Worm (Caenorhabditis elegans) whole organism, midembryonic: ENCODE results near the gene C25F6.8.
A peak's percentile ranks its signal among the peaks of the same experiment; 100 is the strongest.

Source experiments
- T22C8.4 ChIP-seq: fragments of 200-800 bp; sonication (Bioruptor generic); IDR thresholded peaks from 2 replicates; pipeline ENCODE4 v1.3.6; 2022; ENCODE audit warnings: missing genetic modification characterization, missing compliant biosample characterization
- cog-1 ChIP-seq: sonication (generic microtip); optimal IDR thresholded peaks from 2 replicates; lab custom pipeline; 2016; ENCODE audit warnings: missing genetic modification characterization, missing compliant biosample characterization
- flt-1 ChIP-seq: fragments of 200-800 bp; sonication (Bioruptor generic); IDR thresholded peaks from 2 replicates; pipeline ENCODE4 v1.3.6; 2022; ENCODE audit warnings: missing genetic modification characterization, missing compliant biosample characterization
- klf-2 ChIP-seq: fragments of 200-800 bp; sonication (Bioruptor generic); conservative IDR thresholded peaks from 2 replicates; pipeline ENCODE4 v1.3.6; 2022; ENCODE audit warnings: missing genetic modification reagents, missing genetic modification characterization, missing compliant biosample characterization
- med-1 ChIP-seq: sonication (generic microtip); optimal IDR thresholded peaks from 2 replicates; lab custom pipeline; 2017; ENCODE audit warnings: missing genetic modification characterization, mild to moderate bottlenecking, missing compliant biosample characterization, antibody characterized with exemption, missing genetic modification reagents; ENCODE audit not compliant: insufficient read depth
- ref-1 ChIP-seq: fragments of 200-800 bp; sonication (Bioruptor generic); conservative IDR thresholded peaks from 2 replicates; pipeline ENCODE4 v1.3.6; 2022; ENCODE audit warnings: missing genetic modification reagents, missing genetic modification characterization, missing compliant biosample characterization
- tab-1 ChIP-seq: fragments of 200-800 bp; sonication (Bioruptor generic); IDR thresholded peaks from 2 replicates; pipeline ENCODE4 v1.3.6; 2022; ENCODE audit warnings: missing genetic modification characterization, missing compliant biosample characterization
- ztf-23 ChIP-seq: fragments of 200-800 bp; sonication (Bioruptor generic); IDR thresholded peaks from 2 replicates; pipeline ENCODE4 v1.3.6; 2022; ENCODE audit warnings: missing genetic modification reagents, missing genetic modification characterization, missing compliant biosample characterization
- ztf-29 ChIP-seq: fragments of 200-800 bp; sonication (Bioruptor generic); IDR thresholded peaks from 2 replicates; pipeline ENCODE4 v1.3.6; 2022; ENCODE audit warnings: missing genetic modification reagents, missing genetic modification characterization, missing compliant biosample characterization

The C25F6.8 gene

DNA sequence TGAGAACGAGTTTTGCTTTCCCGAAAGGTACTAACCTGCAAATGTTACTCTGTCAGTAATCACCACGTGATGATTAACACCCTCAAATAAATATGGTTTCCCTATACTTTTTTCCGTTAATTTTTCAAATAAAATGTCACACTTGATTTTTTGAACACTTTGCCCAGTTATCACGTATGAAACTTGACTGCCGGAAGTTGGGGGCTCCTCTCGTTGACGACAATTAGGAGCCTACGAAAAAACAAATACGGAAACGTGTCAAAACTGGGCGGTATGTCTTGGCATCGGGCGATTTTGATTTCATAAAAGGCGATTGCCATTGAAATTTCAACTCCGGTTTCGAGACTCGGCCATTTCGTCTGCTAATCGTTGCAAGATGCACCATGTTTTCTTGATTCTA lies at the start of gene C25F6.8:
TSS of gene C25F6.8 (plus strand) at position 301 of the 400 bp plus-strand sequence.
- TF ChIP-seq tab-1 (GFP tag; lab: Robert Waterston, UW) (no peak), ztf-29 (no peak), med-1 (no peak), ref-1 (GFP tag; lab: Robert Waterston, UW) (no peak), flt-1 (GFP tag; lab: Robert Waterston, UW) (no peak), T22C8.4 (no peak), klf-2 (GFP tag; lab: Robert Waterston, UW) (no peak), cog-1 (tag; lab: Kevin White, UChicago) (no peak), ztf-23 (no peak)

DNA sequence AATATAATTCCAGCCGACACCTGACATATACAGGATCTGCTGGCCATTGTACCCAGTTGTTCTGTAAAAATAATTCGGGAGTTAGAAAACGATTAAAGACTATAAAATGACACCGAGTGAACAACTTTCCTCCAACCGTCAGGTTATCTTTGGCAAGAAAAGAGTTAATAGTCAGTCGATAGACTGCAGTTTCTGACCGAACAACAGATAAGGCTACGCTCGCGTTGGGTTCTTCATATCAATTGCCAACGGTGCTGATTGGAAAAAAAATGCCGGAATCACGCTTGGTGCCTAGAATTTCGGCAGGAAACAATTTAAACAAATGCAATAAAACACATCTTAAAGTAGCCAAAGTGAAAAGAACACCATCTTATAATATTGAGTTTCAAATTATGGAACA lies 47.5 kb upstream of the C25F6.8 start, which contains the start of gene scav-1:
TSS of gene scav-1 (minus strand) at position 61 of the 400 bp plus-strand sequence.
- TF ChIP-seq ztf-23: no peak

DNA sequence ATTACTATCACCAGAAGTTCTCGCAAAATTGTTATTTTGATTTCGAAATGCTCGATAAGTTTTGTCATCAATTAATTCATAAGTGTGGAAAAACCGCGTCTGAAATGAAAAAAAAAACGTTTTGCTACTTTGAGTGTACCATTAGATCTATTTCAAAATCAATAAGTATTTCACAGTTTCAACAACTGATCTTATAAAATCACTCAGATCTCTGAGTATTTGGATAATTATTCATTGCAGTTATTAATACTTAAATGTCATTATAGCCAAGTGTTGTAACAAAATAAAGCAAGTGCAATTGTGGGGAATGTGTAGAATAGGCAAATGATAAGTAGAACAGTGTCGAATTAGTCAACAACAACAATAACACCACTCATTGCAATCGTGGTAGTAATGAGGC lies 41.7 kb upstream of the C25F6.8 start, which contains the start of gene C03F11.4:
TSS of gene C03F11.4 (minus strand) at position 101 of the 400 bp plus-strand sequence.
- TF ChIP-seq ztf-23 (no peak), klf-2 (GFP tag; lab: Robert Waterston, UW) (no peak), med-1 (no peak), tab-1 (GFP tag; lab: Robert Waterston, UW) (no peak)

DNA sequence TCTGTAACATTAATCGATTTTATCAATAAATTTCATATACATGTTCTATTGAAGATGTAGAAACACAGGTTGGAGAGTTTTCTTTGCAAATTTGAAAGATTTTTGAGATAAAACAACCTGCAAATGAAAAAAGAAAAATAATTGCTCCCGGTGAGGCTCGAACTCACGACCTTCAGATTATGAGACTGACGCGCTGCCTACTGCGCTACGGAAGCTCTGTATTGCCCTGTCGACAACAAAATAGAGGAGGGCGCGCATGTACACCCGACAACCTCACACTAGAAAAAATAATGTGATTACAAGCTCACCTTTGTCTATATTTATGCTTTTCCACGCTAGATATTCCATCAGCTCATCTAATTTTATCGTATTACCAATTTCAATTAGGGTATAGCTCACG lies 40.8 kb upstream of the C25F6.8 start:
- TF ChIP-seq ztf-29: peak; percentile 72
- TF ChIP-seq cog-1 (tag; lab: Kevin White, UChicago): no peak
- TF ChIP-seq ztf-23: peak; percentile 63
- TF ChIP-seq klf-2 (GFP tag; lab: Robert Waterston, UW): peak; percentile 67; the same call in 1 of the 2 replicates
- no peak; the same call in 1 of the 2 replicates for TF ChIP-seq ref-1 (GFP tag; lab: Robert Waterston, UW)
- peak; percentile 72 for TF ChIP-seq tab-1 (GFP tag; lab: Robert Waterston, UW)
- peak; percentile 48; the same call in 1 of the 2 replicates for TF ChIP-seq T22C8.4
- no peak for TF ChIP-seq flt-1 (GFP tag; lab: Robert Waterston, UW)
- peak; percentile 22 for TF ChIP-seq med-1

DNA sequence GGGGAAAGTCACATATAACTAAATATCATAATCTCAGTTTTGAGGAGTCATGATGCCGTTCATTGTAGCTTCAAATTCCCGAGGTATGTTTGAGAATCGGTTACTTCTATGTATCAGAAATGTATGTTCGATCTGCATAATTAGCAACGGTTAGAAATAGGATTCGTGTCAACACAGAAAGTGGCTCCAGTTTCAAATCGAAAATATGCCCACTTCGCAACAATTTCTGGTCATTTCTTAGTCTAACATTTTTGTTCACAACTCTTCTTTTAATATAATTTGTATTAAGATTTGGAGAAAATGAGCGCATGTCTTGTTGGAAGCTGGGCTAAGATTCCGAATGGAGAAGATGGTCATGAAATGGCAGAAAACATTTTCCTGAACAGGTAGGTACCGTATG lies 34.5 kb upstream of the C25F6.8 start, which contains the start of gene pks-1:
TSS of gene pks-1 (plus strand) at position 301 of the 400 bp plus-strand sequence.
- no peak for TF ChIP-seq T22C8.4
- TF ChIP-seq flt-1 (GFP tag; lab: Robert Waterston, UW): no peak
- no peak for TF ChIP-seq ztf-23
- TF ChIP-seq ztf-29: no peak
- TF ChIP-seq ref-1 (GFP tag; lab: Robert Waterston, UW): no peak
- TF ChIP-seq tab-1 (GFP tag; lab: Robert Waterston, UW): no peak
- TF ChIP-seq klf-2 (GFP tag; lab: Robert Waterston, UW): no peak

DNA sequence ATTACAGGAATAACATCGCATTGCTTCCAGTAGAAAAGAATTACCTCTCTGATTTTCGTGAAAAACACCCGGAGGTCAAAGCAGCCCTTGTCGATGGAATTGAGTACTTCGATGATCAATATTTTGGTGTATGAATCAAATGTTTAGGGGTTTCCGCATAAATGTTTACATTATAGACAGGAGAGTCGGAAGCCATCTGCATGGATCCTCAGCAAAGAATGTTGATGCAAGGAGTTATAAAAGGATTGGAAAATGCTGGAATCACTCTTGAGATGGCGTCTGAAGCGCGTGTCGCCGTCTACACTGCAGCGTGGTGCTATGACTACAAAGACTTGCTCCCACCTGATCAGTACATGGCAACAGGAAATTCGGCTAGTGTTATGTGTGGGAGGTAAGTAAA lies 33.8 kb upstream of the C25F6.8 start, which contains the start of gene C41A3.2:
TSS of gene C41A3.2 (minus strand) at position 101 of the 400 bp plus-strand sequence.
- TF ChIP-seq flt-1 (GFP tag; lab: Robert Waterston, UW) (no peak), med-1 (no peak), ztf-23 (no peak), cog-1 (tag; lab: Kevin White, UChicago) (no peak), ref-1 (GFP tag; lab: Robert Waterston, UW) (no peak), ztf-29 (no peak), klf-2 (GFP tag; lab: Robert Waterston, UW) (no peak), T22C8.4 (no peak)

DNA sequence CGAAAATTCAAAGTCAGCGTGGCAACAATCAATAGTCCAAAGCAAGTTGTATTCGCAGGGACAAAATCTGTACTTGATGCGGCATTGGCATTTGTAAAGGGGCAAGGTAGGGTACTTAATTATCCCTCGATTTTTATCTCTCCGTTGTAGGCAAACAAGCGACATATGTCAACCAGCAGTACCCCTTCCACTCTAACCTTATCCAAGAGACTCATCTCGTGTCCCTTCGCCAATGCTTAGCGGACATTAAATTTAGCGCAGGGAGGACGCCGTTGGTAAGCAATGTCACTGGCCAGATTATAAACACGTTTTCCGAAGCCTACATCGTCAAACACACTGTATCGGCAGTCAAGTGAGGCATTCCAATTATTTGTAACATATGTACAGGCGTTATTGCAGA lies 18.7 kb upstream of the C25F6.8 start:
- TF ChIP-seq klf-2 (GFP tag; lab: Robert Waterston, UW): peak; percentile 61
- TF ChIP-seq ztf-23: peak; percentile 91
- TF ChIP-seq ref-1 (GFP tag; lab: Robert Waterston, UW): 0 out of 2 replicates have a peak, but pooled peaks have one; percentile 23
- no peak; the same call in none of the 2 replicates for TF ChIP-seq flt-1 (GFP tag; lab: Robert Waterston, UW)
- TF ChIP-seq ztf-29: peak; percentile 76
- TF ChIP-seq tab-1 (GFP tag; lab: Robert Waterston, UW): peak; percentile 83
- peak; percentile 61 for TF ChIP-seq med-1
- TF ChIP-seq T22C8.4: peak; percentile 67; the same call in 1 of the 2 replicates
- TF ChIP-seq cog-1 (tag; lab: Kevin White, UChicago): peak; percentile 96

DNA sequence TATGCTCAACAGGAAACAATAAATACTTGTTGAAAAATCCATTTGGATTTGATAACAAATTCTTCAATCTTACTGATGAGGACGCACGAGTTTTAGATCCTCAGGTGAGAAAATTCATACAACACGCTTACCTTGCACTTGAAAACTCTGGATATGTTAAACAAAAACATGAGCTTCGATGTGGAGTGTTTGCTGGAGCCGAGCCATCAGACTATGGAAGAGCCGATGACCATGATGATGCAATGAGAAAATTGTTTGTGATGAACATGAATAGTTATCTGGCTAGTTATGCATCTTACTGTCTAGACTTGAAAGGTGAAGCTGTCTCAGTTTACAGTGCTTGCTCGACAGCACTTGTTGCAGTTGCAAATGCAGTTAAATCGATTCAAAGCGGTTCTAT lies 14.1 kb upstream of the C25F6.8 start:
- TF ChIP-seq med-1 (no peak), ref-1 (GFP tag; lab: Robert Waterston, UW) (no peak), T22C8.4 (no peak), ztf-23 (no peak), cog-1 (tag; lab: Kevin White, UChicago) (no peak), ztf-29 (no peak), klf-2 (GFP tag; lab: Robert Waterston, UW) (no peak), flt-1 (GFP tag; lab: Robert Waterston, UW) (no peak), tab-1 (GFP tag; lab: Robert Waterston, UW) (no peak)

DNA sequence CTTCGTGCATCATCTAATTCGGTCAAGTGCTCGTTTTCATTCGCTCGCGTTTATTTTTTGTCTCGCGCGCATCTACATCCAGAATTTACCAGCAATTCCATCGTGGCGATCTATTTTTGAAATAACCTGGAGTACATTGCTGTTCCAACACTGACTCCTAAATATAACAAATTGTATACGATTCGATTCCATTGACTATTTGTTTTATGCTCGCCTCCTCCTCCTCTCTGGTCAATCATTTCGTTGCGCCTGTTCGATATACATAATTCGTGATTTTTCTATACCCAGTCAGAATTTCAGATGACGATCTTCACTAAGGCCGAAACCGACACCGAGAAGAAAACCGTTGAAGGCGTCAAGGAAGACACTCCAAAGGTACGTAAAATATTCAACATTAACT lies 3.2 kb upstream of the C25F6.8 start, which contains the start of gene itm-2:
TSS of gene itm-2 (plus strand) at position 301 of the 400 bp plus-strand sequence.
- TF ChIP-seq klf-2 (GFP tag; lab: Robert Waterston, UW) (no peak), ztf-29 (no peak)

DNA sequence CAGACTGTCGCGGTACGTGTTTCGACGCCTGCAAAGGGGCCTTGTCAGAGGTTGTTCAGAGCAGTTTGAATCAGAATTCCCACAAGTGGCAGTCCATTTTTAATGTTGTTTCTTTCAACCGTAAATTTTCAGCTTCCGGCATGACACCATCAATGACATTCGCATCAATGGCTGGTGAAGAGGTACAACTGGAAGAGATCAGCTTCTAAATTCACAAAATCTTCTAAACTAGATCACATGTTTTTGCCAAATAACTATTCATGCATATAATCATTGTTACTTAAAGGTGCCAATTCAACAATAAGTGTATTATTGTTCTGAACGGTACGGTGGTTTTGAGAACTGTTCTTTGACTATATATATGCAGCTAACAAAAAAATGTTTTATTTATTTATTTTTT lies 660 bp upstream of the C25F6.8 start:
- TF ChIP-seq flt-1 (GFP tag; lab: Robert Waterston, UW): no peak
- no peak for TF ChIP-seq ztf-29
- TF ChIP-seq ref-1 (GFP tag; lab: Robert Waterston, UW): no peak
- TF ChIP-seq T22C8.4: no peak
- TF ChIP-seq tab-1 (GFP tag; lab: Robert Waterston, UW): no peak
- TF ChIP-seq med-1: no peak
- no peak for TF ChIP-seq klf-2 (GFP tag; lab: Robert Waterston, UW)
- TF ChIP-seq ztf-23: no peak
- no peak for TF ChIP-seq cog-1 (tag; lab: Kevin White, UChicago)
